Worm (Caenorhabditis elegans) whole organism, early embryonic: ENCODE results near the gene cdk-11.2.

Experiments used
- B0310.2 ChIP-seq: sonication (generic microtip); optimal IDR thresholded peaks from 2 replicates; lab custom pipeline; 2016; ENCODE audit warnings: mild to moderate bottlenecking, missing genetic modification characterization, missing compliant biosample characterization
- F13C5.2 ChIP-seq: sonication (generic microtip); optimal IDR thresholded peaks from 2 replicates; lab custom pipeline; 2017; ENCODE audit warnings: mild to moderate bottlenecking, missing genetic modification characterization, inconsistent platforms, missing compliant biosample characterization
- aly-1 ChIP-seq: sonication (generic microtip); optimal IDR thresholded peaks from 2 replicates; lab custom pipeline; 2016; ENCODE audit warnings: missing genetic modification characterization, missing compliant biosample characterization
- ama-1 ChIP-seq: fragments of 150-350 bp; optimal IDR thresholded peaks from 2 replicates; lab custom pipeline; 2014
- ceh-13 ChIP-seq: fragments of 200-800 bp; sonication (Bioruptor generic); optimal IDR thresholded peaks from 2 replicates; lab custom pipeline; 2018; ENCODE audit warnings: mild to moderate bottlenecking, missing genetic modification characterization, missing compliant biosample characterization
- ceh-36 ChIP-seq: sonication (generic microtip); optimal IDR thresholded peaks from 2 replicates; lab custom pipeline; 2016; ENCODE audit warnings: missing genetic modification characterization, inconsistent platforms, missing compliant biosample characterization
- ets-7 ChIP-seq: sonication (generic microtip); optimal IDR thresholded peaks from 2 replicates; lab custom pipeline; 2016; ENCODE audit warnings: missing genotype, missing genetic modification characterization, missing compliant biosample characterization
- flt-1 ChIP-seq: fragments of 200-800 bp; sonication (Bioruptor generic); IDR thresholded peaks from 2 replicates; pipeline ENCODE4 v1.3.6; 2022; ENCODE audit warnings: missing genetic modification characterization, missing compliant biosample characterization
- hmbx-1 ChIP-seq: sonication (generic microtip); optimal IDR thresholded peaks from 2 replicates; lab custom pipeline; 2016; ENCODE audit warnings: mild to moderate bottlenecking, missing genetic modification characterization, missing compliant biosample characterization
- hmg-4 ChIP-seq: fragments of 200-800 bp; sonication (Bioruptor generic); optimal IDR thresholded peaks from 2 replicates; lab custom pipeline; 2018; ENCODE audit warnings: mild to moderate bottlenecking, missing genetic modification characterization, missing compliant biosample characterization
- hnd-1 ChIP-seq: sonication (generic microtip); optimal IDR thresholded peaks from 2 replicates; lab custom pipeline; 2016; ENCODE audit warnings: missing genetic modification characterization, missing compliant biosample characterization
- pes-1 ChIP-seq: fragments of 200-800 bp; sonication (Bioruptor generic); IDR thresholded peaks from 2 replicates; pipeline ENCODE4 v1.3.6; 2022; ENCODE audit warnings: missing genetic modification reagents, missing genetic modification characterization, missing compliant biosample characterization
- scrt-1 ChIP-seq: fragments of 200-800 bp; sonication (Bioruptor generic); IDR thresholded peaks from 2 replicates; pipeline ENCODE4 v1.3.6; 2022; ENCODE audit warnings: missing genetic modification characterization, missing compliant biosample characterization
- sea-1 ChIP-seq: fragments of 200-800 bp; sonication (Bioruptor generic); conservative IDR thresholded peaks from 2 replicates; pipeline ENCODE4 v1.3.6; 2022; ENCODE audit warnings: missing genetic modification characterization, missing compliant biosample characterization
- tbx-11 ChIP-seq: fragments of 200-800 bp; sonication (Bioruptor generic); IDR thresholded peaks from 2 replicates; pipeline ENCODE4 v1.3.6; 2022; ENCODE audit warnings: missing genetic modification characterization, missing compliant biosample characterization
- tbx-37 ChIP-seq: fragments of 200-800 bp; sonication (Bioruptor generic); conservative IDR thresholded peaks from 2 replicates; pipeline ENCODE4 v1.3.6; 2022; ENCODE audit warnings: missing genetic modification reagents, missing genetic modification characterization, missing compliant biosample characterization
- tra-4 ChIP-seq: sonication (generic microtip); optimal IDR thresholded peaks from 2 replicates; lab custom pipeline; 2017; ENCODE audit warnings: missing genetic modification characterization, missing compliant biosample characterization

Gene cdk-11.2

ce11 chrX:10419743-10420142 lies at the start of gene cdk-11.2:
cdk-11.2 (minus strand) TSS chrX:10419765.
- TF ChIP-seq F13C5.2 (tag; lab: Kevin White, UChicago) (peak; percentile 50), ama-1 (no peak), flt-1 (GFP tag; lab: Robert Waterston, UW) (0 out of 2 replicates have a peak, but pooled peaks have one; percentile 14), ceh-13 (GFP tag; lab: Kevin White, UChicago) (no peak)

DNA sequence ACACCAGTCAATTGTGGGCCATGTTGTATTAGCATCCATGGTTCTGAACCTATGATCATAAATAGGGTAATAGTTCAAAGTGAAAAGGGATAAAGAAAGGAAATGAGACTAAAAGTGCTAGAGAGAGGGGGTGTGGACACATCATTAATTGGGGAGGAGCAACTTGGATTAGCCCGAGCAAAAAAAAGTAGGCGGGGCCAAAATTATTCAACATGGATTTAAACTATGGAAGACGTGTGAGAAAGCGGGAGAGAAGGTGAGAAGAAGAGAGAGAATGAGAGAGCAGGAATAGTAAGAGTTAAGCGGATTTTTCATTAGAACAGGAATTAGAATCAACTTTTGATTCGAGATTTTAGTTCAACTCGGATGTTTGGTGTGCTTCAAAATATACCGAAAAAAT lies 44.0 kb upstream of the cdk-11.2 start, which contains the start of gene C39B10.1:
Gene C39B10.1, minus strand, starts transcription at position 101 of the 400 bp plus-strand sequence.
- TF ChIP-seq hmg-4 (GFP tag; lab: Kevin White, UChicago), result no peak
- no peak for TF ChIP-seq ama-1
- TF ChIP-seq ceh-36 (tag; lab: Kevin White, UChicago), result no peak
- no peak for TF ChIP-seq hnd-1
- no peak for TF ChIP-seq ets-7 (tag; lab: Kevin White, UChicago)
- TF ChIP-seq hmbx-1 (tag; lab: Kevin White, UChicago), result no peak
- no peak for TF ChIP-seq flt-1 (GFP tag; lab: Robert Waterston, UW)
- no peak for TF ChIP-seq tbx-37
- TF ChIP-seq pes-1 (GFP tag; lab: Robert Waterston, UW), result no peak
- no peak for TF ChIP-seq ceh-13 (GFP tag; lab: Kevin White, UChicago)
- no peak for TF ChIP-seq B0310.2 (tag; lab: Kevin White, UChicago)
- no peak for TF ChIP-seq tra-4
- no peak for TF ChIP-seq aly-1
- TF ChIP-seq tbx-11, result no peak

- no peak for TF ChIP-seq sea-1 (GFP tag; lab: Robert Waterston, UW)
- TF ChIP-seq tbx-37, result no peak
- no peak for TF ChIP-seq hnd-1
- no peak for TF ChIP-seq aly-1
- no peak for TF ChIP-seq flt-1 (GFP tag; lab: Robert Waterston, UW)
- no peak for TF ChIP-seq scrt-1 (GFP tag; lab: Robert Waterston, UW)
- no peak for TF ChIP-seq ets-7 (tag; lab: Kevin White, UChicago)
- TF ChIP-seq pes-1 (GFP tag; lab: Robert Waterston, UW), result no peak
- no peak for TF ChIP-seq B0310.2 (tag; lab: Kevin White, UChicago)
- no peak for TF ChIP-seq ceh-36 (tag; lab: Kevin White, UChicago)
- TF ChIP-seq hmbx-1 (tag; lab: Kevin White, UChicago), result no peak
- no peak for TF ChIP-seq ama-1
- TF ChIP-seq F13C5.2 (tag; lab: Kevin White, UChicago), result no peak
- no peak for TF ChIP-seq hmg-4 (GFP tag; lab: Kevin White, UChicago)
- no peak for TF ChIP-seq ceh-13 (GFP tag; lab: Kevin White, UChicago)
Observed at ce11 chrX:10462391-10462790, 42.8 kb upstream of the cdk-11.2 start.

- TF ChIP-seq ceh-13 (GFP tag; lab: Kevin White, UChicago) (no peak), ceh-36 (tag; lab: Kevin White, UChicago) (no peak), scrt-1 (GFP tag; lab: Robert Waterston, UW) (no peak), hmg-4 (GFP tag; lab: Kevin White, UChicago) (no peak), tbx-37 (no peak), hmbx-1 (tag; lab: Kevin White, UChicago) (no peak), flt-1 (GFP tag; lab: Robert Waterston, UW) (no peak), aly-1 (no peak), F13C5.2 (tag; lab: Kevin White, UChicago) (no peak), B0310.2 (tag; lab: Kevin White, UChicago) (no peak), ama-1 (no peak), hnd-1 (no peak), pes-1 (GFP tag; lab: Robert Waterston, UW) (no peak), tbx-11 (no peak), ets-7 (tag; lab: Kevin White, UChicago) (no peak), sea-1 (GFP tag; lab: Robert Waterston, UW) (no peak), tra-4 (no peak)
Observed at ce11 chrX:10453960-10454359, 34.4 kb upstream of the cdk-11.2 start, which contains the start of gene lgc-41. lgc-41 (plus strand) TSS chrX:10454260.

- TF ChIP-seq sea-1 (GFP tag; lab: Robert Waterston, UW) (no peak), F13C5.2 (tag; lab: Kevin White, UChicago) (no peak), tbx-37 (no peak), tbx-11 (no peak), hmg-4 (GFP tag; lab: Kevin White, UChicago) (no peak), ama-1 (no peak)
Observed at ce11 chrX:10446982-10447381, 27.4 kb upstream of the cdk-11.2 start, which contains the start of gene C39B10.5. C39B10.5 (plus strand) TSS chrX:10447343.

DNA sequence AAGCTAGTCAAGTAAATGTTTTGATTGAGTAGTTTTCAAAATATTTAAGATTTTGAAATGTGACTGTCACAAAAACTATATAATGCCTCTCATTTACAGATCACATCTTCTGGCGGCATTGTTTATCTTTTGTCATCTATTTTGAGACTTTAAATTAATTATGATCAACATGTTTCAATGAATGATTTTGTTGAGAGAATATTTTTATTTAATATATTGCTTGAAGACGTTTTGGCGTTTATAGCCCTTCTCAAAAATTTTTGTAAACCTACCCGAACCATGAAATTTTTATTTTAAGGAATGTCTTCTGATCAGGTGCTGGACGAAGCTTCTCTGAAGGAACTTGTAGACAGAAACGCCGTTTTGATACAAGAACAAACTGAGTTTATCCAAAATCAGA lies 25.1 kb upstream of the cdk-11.2 start, which contains the start of gene C39B10.4:
Gene C39B10.4, plus strand, starts transcription at position 301 of the 400 bp plus-strand sequence.
- TF ChIP-seq hnd-1, result no peak
- no peak for TF ChIP-seq pes-1 (GFP tag; lab: Robert Waterston, UW)
- TF ChIP-seq F13C5.2 (tag; lab: Kevin White, UChicago), result no peak
- no peak for TF ChIP-seq sea-1 (GFP tag; lab: Robert Waterston, UW)
- TF ChIP-seq hmbx-1 (tag; lab: Kevin White, UChicago), result no peak
- TF ChIP-seq ceh-13 (GFP tag; lab: Kevin White, UChicago), result no peak
- TF ChIP-seq ama-1, result no peak

ce11 chrX:10443836-10444235 lies 24.3 kb upstream of the cdk-11.2 start, which contains the start of gene C39B10.3:
C39B10.3 (plus strand) TSS chrX:10444136.
- TF ChIP-seq pes-1 (GFP tag; lab: Robert Waterston, UW), result no peak

ce11 chrX:10440781-10441180 lies 21.2 kb upstream of the cdk-11.2 start:
- no peak for TF ChIP-seq aly-1
- no peak for TF ChIP-seq hnd-1
- TF ChIP-seq B0310.2 (tag; lab: Kevin White, UChicago), result no peak
- no peak for TF ChIP-seq ama-1
- no peak for TF ChIP-seq pes-1 (GFP tag; lab: Robert Waterston, UW)
- no peak for TF ChIP-seq tbx-11
- TF ChIP-seq tbx-37, result no peak
- TF ChIP-seq flt-1 (GFP tag; lab: Robert Waterston, UW), result no peak
- no peak for TF ChIP-seq ceh-36 (tag; lab: Kevin White, UChicago)
